Fruit fly (Drosophila melanogaster): ENCODE results near the gene Ddr.

The Ddr gene

DNA sequence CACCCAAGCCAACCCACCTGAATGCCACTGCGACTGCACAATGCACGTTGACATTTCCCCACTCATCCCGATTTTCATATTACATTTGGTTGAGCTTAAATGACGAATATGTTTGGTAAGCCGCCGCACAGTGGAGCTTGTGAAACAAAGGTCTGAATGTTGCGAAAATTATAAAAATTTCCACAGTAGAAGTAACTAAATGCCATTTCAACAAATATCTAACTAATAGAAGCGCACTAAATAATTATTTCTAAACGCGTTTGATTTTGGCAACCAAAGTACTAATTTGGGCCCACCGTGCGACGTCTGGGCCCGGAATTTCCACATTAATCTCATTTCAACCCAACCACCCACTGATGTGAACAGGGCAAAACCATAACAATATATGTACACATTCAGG is 54.0 kb downstream of the Ddr start (continued):
- TF ChIP-seq B-H1 (GFP tag; IDR thresholded peaks at IDR 0.05) = 0 out of 3 replicates have a peak, but pooled peaks have one; percentile 14
- TF ChIP-seq CG18011 (GFP tag; optimal IDR thresholded peaks at IDR 0.05) = no peak
- peak; percentile 23 for TF ChIP-seq CG4424 (GFP tag; optimal IDR thresholded peaks at IDR 0.05)
- TF ChIP-seq gsb-n (tag; optimal IDR thresholded peaks at IDR 0.05) = no peak
- TF ChIP-seq cg (GFP tag; optimal IDR thresholded peaks at IDR 0.05) = no peak
- no peak for TF ChIP-seq Atf3 (GFP tag; optimal IDR thresholded peaks at IDR 0.05)
- no peak for TF ChIP-seq crp (GFP tag; optimal IDR thresholded peaks at IDR 0.05)
- TF ChIP-seq dysf (GFP tag; IDR thresholded peaks at IDR 0.05) = 0 out of 3 replicates have a peak, but pooled peaks have one; percentile 20
- no peak for TF ChIP-seq tup (GFP tag; optimal IDR thresholded peaks at IDR 0.05)
- no peak for TF ChIP-seq Fer1 (GFP tag; optimal IDR thresholded peaks at IDR 0.05)
- no peak for TF ChIP-seq Nf-YC (tag; optimal IDR thresholded peaks at IDR 0.05)
- TF ChIP-seq CG4854 (GFP tag; optimal IDR thresholded peaks at IDR 0.05) = no peak
- TF ChIP-seq CG17568 (GFP tag; optimal IDR thresholded peaks at IDR 0.05) = no peak
- no peak for TF ChIP-seq CG33213 (GFP tag; optimal IDR thresholded peaks at IDR 0.05)
- peak; percentile 39; the same call in 1 of the 2 replicates for TF ChIP-seq Xrp1 (GFP tag; IDR thresholded peaks at IDR 0.05)
- TF ChIP-seq Atf-2 (GFP tag; optimal IDR thresholded peaks at IDR 0.05) = no peak
- no peak for TF ChIP-seq CG9727 (GFP tag; optimal IDR thresholded peaks at IDR 0.05)
- TF ChIP-seq CG10431 (GFP tag; optimal IDR thresholded peaks at IDR 0.05) = no peak
- TF ChIP-seq CG8359 (GFP tag; optimal IDR thresholded peaks at IDR 0.05; ENCODE audit: borderline replicate concordance) = no peak
- TF ChIP-seq Abd-B (GFP tag; optimal IDR thresholded peaks at IDR 0.05) = peak; percentile 8
- TF ChIP-seq CG1529 (GFP tag; optimal IDR thresholded peaks at IDR 0.05) = no peak
- no peak for TF ChIP-seq Hr39 (optimal IDR thresholded peaks at IDR 0.05)
- no peak for TF ChIP-seq croc (GFP tag; conservative IDR thresholded peaks at IDR 0.05)
- no peak for TF ChIP-seq bigmax (GFP tag; optimal IDR thresholded peaks at IDR 0.05)
- no peak for TF ChIP-seq CG6175 (GFP tag; IDR thresholded peaks at IDR 0.05)
- TF ChIP-seq org-1 (GFP tag; optimal IDR thresholded peaks at IDR 0.05) = no peak
- TF ChIP-seq CG17802 (tag; optimal IDR thresholded peaks at IDR 0.05) = no peak
- TF ChIP-seq CG18619 (GFP tag; optimal IDR thresholded peaks at IDR 0.05) = no peak
- no peak for TF ChIP-seq CG15514 (GFP tag; optimal IDR thresholded peaks at IDR 0.05)
- no peak for TF ChIP-seq gt (GFP tag; IDR thresholded peaks at IDR 0.05)
- no peak for TF ChIP-seq NK7.1 (GFP tag; optimal IDR thresholded peaks at IDR 0.05)
- peak; percentile 10 for TF ChIP-seq CG2678 (tag; optimal IDR thresholded peaks at IDR 0.05)
- peak; percentile 10; the same call in 1 of the 2 replicates for TF ChIP-seq CG14667 (GFP tag; IDR thresholded peaks at IDR 0.05)
- no peak for TF ChIP-seq CG7271 (tag; optimal IDR thresholded peaks at IDR 0.05)
- TF ChIP-seq zf30C (GFP tag; optimal IDR thresholded peaks at IDR 0.05) = no peak
- TF ChIP-seq CG14014 (GFP tag; IDR thresholded peaks at IDR 0.05) = no peak
- TF ChIP-seq CG10979 (tag; optimal IDR thresholded peaks at IDR 0.05) = no peak
- TF ChIP-seq CG5953 (GFP tag; IDR thresholded peaks at IDR 0.05) = no peak
- no peak for TF ChIP-seq Max (GFP tag; optimal IDR thresholded peaks at IDR 0.05)
- peak in 1 of 2 experiments; percentile 22 for TF ChIP-seq dpn (GFP tag; optimal IDR thresholded peaks at IDR 0.05)
- TF ChIP-seq slp2 (GFP tag; optimal IDR thresholded peaks at IDR 0.05) = no peak
- no peak for TF ChIP-seq bowl (GFP tag; IDR thresholded peaks at IDR 0.05)
- TF ChIP-seq nau (GFP tag; optimal IDR thresholded peaks at IDR 0.05) = no peak
- no peak for TF ChIP-seq abd-A (tag; optimal IDR thresholded peaks at IDR 0.05)
- TF ChIP-seq Opbp (GFP tag; IDR thresholded peaks at IDR 0.05; ENCODE audit: partially characterized antibody) = no peak
- TF ChIP-seq CG17186 (GFP tag; optimal IDR thresholded peaks at IDR 0.05) = no peak
- no peak for TF ChIP-seq ase (GFP tag; IDR thresholded peaks at IDR 0.05)
- no peak for TF ChIP-seq inv (GFP tag; IDR thresholded peaks at IDR 0.05; ENCODE audit: partially characterized antibody)
- TF ChIP-seq ham (GFP tag; IDR thresholded peaks at IDR 0.05) = no peak
- no peak for TF ChIP-seq CG6683 (GFP tag; optimal IDR thresholded peaks at IDR 0.05)
- TF ChIP-seq CG16813 (GFP tag; IDR thresholded peaks at IDR 0.05; ENCODE audit: partially characterized antibody) = no peak

All from whole organism, embryonic.